Fruit fly (Drosophila melanogaster): ENCODE results near the gene Abl.

DNA sequence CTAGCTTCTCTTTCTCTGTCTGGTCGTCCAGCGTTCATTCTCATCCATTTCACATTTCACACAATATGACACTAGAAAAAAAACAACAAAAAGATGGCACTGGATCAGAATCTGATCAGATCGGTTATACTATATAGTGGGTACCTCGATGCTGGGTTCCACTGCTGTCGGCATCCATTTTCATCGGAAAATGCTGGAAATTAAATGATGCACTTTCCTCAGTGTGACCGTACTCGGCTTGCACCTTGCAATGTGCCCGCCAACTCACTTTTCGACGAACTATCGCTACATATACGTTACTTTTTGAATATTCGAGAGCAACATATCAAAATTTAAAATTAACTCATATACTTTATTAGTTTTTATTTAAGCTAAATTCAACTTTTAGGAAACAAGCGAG, 56.8 kb downstream of the Abl start, which contains the start of gene tra:
- TF ChIP-seq CG14711 (tag; optimal IDR thresholded peaks at IDR 0.05) (no peak), pad (GFP tag; optimal IDR thresholded peaks at IDR 0.05) (no peak), Crg-1 (GFP tag; optimal IDR thresholded peaks at IDR 0.05) (no peak), ovo (GFP tag; optimal IDR thresholded peaks at IDR 0.05) (no peak), kay (GFP tag; ENCODE audit: borderline replicate concordance) (no peak), CG7045 (GFP tag; optimal IDR thresholded peaks at IDR 0.05) (no peak), CG7101 (tag; optimal IDR thresholded peaks at IDR 0.05) (no peak), Clk (GFP tag; optimal IDR thresholded peaks at IDR 0.05) (no peak), toe (GFP tag; optimal IDR thresholded peaks at IDR 0.05) (no peak), CG5204 (GFP tag; optimal IDR thresholded peaks at IDR 0.05) (no peak), cnc (optimal IDR thresholded peaks at IDR 0.05) (no peak), CG12768 (GFP tag; optimal IDR thresholded peaks at IDR 0.05) (no peak), CG33017 (tag; optimal IDR thresholded peaks at IDR 0.05) (no peak)
